Worm (Caenorhabditis elegans) whole organism, young adult: Measurements from ENCODE around the gene clp-7.

Experiments
- B0336.3 ChIP-seq: fragments of 200-800 bp; sonication (Bioruptor generic); IDR thresholded peaks from 2 replicates; pipeline ENCODE4 v1.3.6; 2022; ENCODE audit warnings: missing genetic modification characterization, missing compliant biosample characterization
- F33H1.4 ChIP-seq: fragments of 200-800 bp; sonication (Bioruptor generic); IDR thresholded peaks from 2 replicates; pipeline ENCODE4 v1.3.6; 2022; ENCODE audit warnings: missing genetic modification reagents, missing genetic modification characterization, missing compliant biosample characterization
- T07F8.4 ChIP-seq: sonication (generic microtip); optimal IDR thresholded peaks from 2 replicates; lab custom pipeline; 2016; ENCODE audit warnings: mild to moderate bottlenecking, missing genetic modification characterization, moderate library complexity, missing compliant biosample characterization
- athp-1 ChIP-seq: sonication (generic microtip); optimal IDR thresholded peaks from 2 replicates; lab custom pipeline; 2017; ENCODE audit warnings: mild to moderate bottlenecking, missing genetic modification characterization, missing compliant biosample characterization
- dpff-1 ChIP-seq: sonication (generic microtip); optimal IDR thresholded peaks from 2 replicates; lab custom pipeline; 2017; ENCODE audit warnings: mild to moderate bottlenecking, missing genetic modification characterization, missing compliant biosample characterization
- lag-1 ChIP-seq: fragments of 200-800 bp; sonication (Bioruptor generic); IDR thresholded peaks from 2 replicates; pipeline ENCODE4 v1.3.6; 2022; ENCODE audit warnings: missing genetic modification reagents, missing genetic modification characterization, missing compliant biosample characterization
- lin-35 ChIP-seq, 3 experiments: fragments of 150-350 bp in 2 of 3; sonication (generic microtip) in 1 of 3; optimal IDR thresholded peaks; 2 replicates each; lab custom pipeline; 2014 to 2018; ENCODE audit warnings: missing biosample characterization in 3 of 3, missing genetic modification characterization in 3 of 3, missing genetic modification reagents in 3 of 3
- lin-40 ChIP-seq: sonication (generic microtip); optimal IDR thresholded peaks from 2 replicates; lab custom pipeline; 2016; ENCODE audit warnings: missing genetic modification characterization, mild to moderate bottlenecking, missing compliant biosample characterization, missing genotype, missing genetic modification reagents
- lin-54 ChIP-seq: fragments of 200-800 bp; sonication (Bioruptor generic); optimal IDR thresholded peaks from 2 replicates; lab custom pipeline; 2018; ENCODE audit warnings: mild to moderate bottlenecking, missing genetic modification characterization, missing compliant biosample characterization
- madf-8 ChIP-seq: fragments of 200-800 bp; sonication (Bioruptor generic); conservative IDR thresholded peaks from 2 replicates; pipeline ENCODE4 v1.3.6; 2022; ENCODE audit warnings: missing genetic modification reagents, missing genetic modification characterization, missing compliant biosample characterization
- mcd-1 ChIP-seq: fragments of 200-800 bp; sonication (Bioruptor generic); IDR thresholded peaks from 2 replicates; pipeline ENCODE4 v1.3.6; 2022; ENCODE audit warnings: missing genetic modification reagents, missing genetic modification characterization, missing compliant biosample characterization
- pbrm-1 ChIP-seq: fragments of 200-800 bp; sonication (Bioruptor generic); IDR thresholded peaks from 2 replicates; pipeline ENCODE4 v1.3.6; 2022; ENCODE audit warnings: missing genetic modification reagents, missing genetic modification characterization, missing compliant biosample characterization
- unc-130 ChIP-seq: sonication (generic microtip); optimal IDR thresholded peaks from 2 replicates; lab custom pipeline; 2016; ENCODE audit warnings: missing genetic modification reagents, missing genetic modification characterization, missing compliant biosample characterization

DNA sequence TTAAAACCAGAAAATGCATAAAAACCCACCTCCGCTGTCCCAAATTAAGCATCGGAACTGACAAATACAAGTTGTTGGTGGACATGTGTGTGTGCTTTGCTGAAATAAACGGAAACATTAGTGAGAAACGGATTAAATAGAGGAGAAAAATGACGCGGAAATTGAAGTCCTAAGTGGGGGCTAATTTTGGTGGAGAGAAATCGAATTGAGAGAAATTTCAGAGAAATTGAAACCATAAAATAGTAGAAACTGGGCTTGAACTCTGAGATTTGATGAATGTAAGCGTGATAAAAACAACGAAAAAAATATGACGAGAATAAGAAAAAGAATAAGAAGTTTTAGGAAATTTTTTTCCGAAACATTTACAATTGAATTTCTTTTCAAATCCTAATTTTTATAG is 29.2 kb upstream of the clp-7 start, which contains the start of gene Y77E11A.12:
- TF ChIP-seq lag-1 (no peak), mcd-1 (GFP tag; lab: Robert Waterston, UW) (no peak), F33H1.4 (GFP tag; lab: Robert Waterston, UW) (no peak), dpff-1 (tag; lab: Kevin White, UChicago) (no peak), T07F8.4 (tag; lab: Kevin White, UChicago) (no peak), pbrm-1 (no peak), lin-40 (tag; lab: Kevin White, UChicago) (no peak), madf-8 (no peak), lin-35 (GFP tag; optimal IDR thresholded peaks at IDR 0.05; lab: Kevin White, UChicago) (no peak), athp-1 (tag; lab: Kevin White, UChicago) (no peak), B0336.3 (GFP tag; lab: Robert Waterston, UW) (no peak), lin-54 (GFP tag; lab: Kevin White, UChicago) (no peak), unc-130 (GFP tag; lab: Kevin White, UChicago) (no peak)
